2 worm cellular contexts compared by ENCODE assay signal in the genomic region with DNA sequence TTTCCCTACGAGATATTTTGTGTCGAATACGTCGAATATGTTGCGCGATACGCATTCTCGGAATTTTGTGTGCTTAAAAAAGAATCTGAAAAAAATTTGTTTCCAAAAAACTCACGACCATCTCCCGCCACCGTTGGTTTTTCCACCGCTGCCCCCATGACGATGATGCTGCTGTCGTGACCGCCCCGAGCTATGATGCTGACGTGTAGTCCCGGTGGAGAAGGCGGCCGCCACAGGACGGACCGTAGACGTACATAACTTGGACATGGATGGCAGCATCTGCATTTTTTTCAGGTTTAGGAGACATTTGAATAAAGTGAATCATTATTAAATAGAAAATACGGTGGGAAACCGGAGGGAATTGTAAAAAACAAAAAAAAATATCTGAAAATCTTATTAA.
TF ChIP-seq lines count a peak whose summit lies in the region.

A gene (minus strand): TSS at position 289 of the 400 bp plus-strand sequence.

TF ChIP-seq in whole organism, L4 larva, 104 proteins besides CTCF, POLR2A, EP300 and RAD21:
- TF ChIP-seq Y48G9A.11 (GFP tag; IDR thresholded peaks at IDR 0.05; lab: Robert Waterston, UW) (0 out of 2 replicates have a peak, but pooled peaks have one; percentile 55), set-16 (GFP tag; IDR thresholded peaks at IDR 0.05; lab: Robert Waterston, UW) (peak; percentile 31; the same call in 1 of the 2 replicates)

TF ChIP-seq in whole organism, young adult, 124 proteins besides CTCF, POLR2A, EP300 and RAD21:
- TF ChIP-seq pbrm-1 (GFP tag; IDR thresholded peaks at IDR 0.05; lab: Robert Waterston, UW) (0 out of 2 replicates have a peak, but pooled peaks have one; percentile 34), aptf-3 (GFP tag; IDR thresholded peaks at IDR 0.05; lab: Robert Waterston, UW) (0 out of 2 replicates have a peak, but pooled peaks have one; percentile 42), cebp-2 (GFP tag; IDR thresholded peaks at IDR 0.05; lab: Robert Waterston, UW) (0 out of 2 replicates have a peak, but pooled peaks have one; percentile 70), madf-6 (GFP tag; IDR thresholded peaks at IDR 0.05; lab: Robert Waterston, UW) (0 out of 2 replicates have a peak, but pooled peaks have one; percentile 21)
TF ChIP-seq in whole organism, young adult: peak in this region for 4; not testable (repeated sequence) for 120.
